Worm (Caenorhabditis elegans): ENCODE data around the gene asp-6.

asp-6 gene

ce11 chrV:8305940-8306339 is 37.2 kb upstream of the asp-6 start:
- TF ChIP-seq che-1 (tag; optimal IDR thresholded peaks at IDR 0.05) (no peak), hlh-8 (tag; optimal IDR thresholded peaks at IDR 0.05) (no peak), fkh-10 (GFP tag; optimal IDR thresholded peaks at IDR 0.05) (no peak), ceh-31 (tag; optimal IDR thresholded peaks at IDR 0.05) (no peak), rnt-1 (tag; optimal IDR thresholded peaks at IDR 0.05) (no peak), hlh-6 (tag; optimal IDR thresholded peaks at IDR 0.05) (no peak), F13H6.1 (tag; optimal IDR thresholded peaks at IDR 0.05) (no peak), sox-2 (GFP tag; IDR thresholded peaks at IDR 0.05) (no peak), pros-1 (tag; optimal IDR thresholded peaks at IDR 0.05) (no peak)

- TF ChIP-seq hlh-6 (tag; optimal IDR thresholded peaks at IDR 0.05) (no peak), fax-1 (tag; optimal IDR thresholded peaks at IDR 0.05) (no peak)
Measured at ce11 chrV:8304461-8305195, 35.9 kb upstream of the asp-6 start, which contains the start of gene W02D7.11. Gene W02D7.11, minus strand, starts transcription at chrV:8304511.

ce11 chrV:8302522-8302921 is 33.8 kb upstream of the asp-6 start, which contains the start of gene sel-9:
Gene sel-9, minus strand, starts transcription at chrV:8302580.
- TF ChIP-seq unc-3 (GFP tag; conservative IDR thresholded peaks at IDR 0.05) (no peak), unc-3 (tag; optimal IDR thresholded peaks at IDR 0.05) (no peak), pha-2 (tag; optimal IDR thresholded peaks at IDR 0.05) (no peak), C38D4.7 (GFP tag; optimal IDR thresholded peaks at IDR 0.05) (no peak), ceh-45 (GFP tag; IDR thresholded peaks at IDR 0.05) (no peak), elt-2 (tag; optimal IDR thresholded peaks at IDR 0.05) (peak; percentile 6)

ce11 chrV:8300935-8301535 is 32.3 kb upstream of the asp-6 start, which contains the start of gene W02D7.6:
Gene W02D7.6, minus strand, starts transcription at chrV:8301507.
- TF ChIP-seq hlh-8 (tag; optimal IDR thresholded peaks at IDR 0.05) (no peak), zip-5 (tag; optimal IDR thresholded peaks at IDR 0.05) (no peak), ceh-48 (tag; optimal IDR thresholded peaks at IDR 0.05) (peak; percentile 52), ama-1 (optimal IDR thresholded peaks at IDR 0.05) (peak; percentile 19), ets-4 (tag; optimal IDR thresholded peaks at IDR 0.05) (no peak), madf-2 (tag; optimal IDR thresholded peaks at IDR 0.05) (no peak)

- TF ChIP-seq eyg-1 (tag; optimal IDR thresholded peaks at IDR 0.05) (no peak), rnt-1 (tag; optimal IDR thresholded peaks at IDR 0.05) (no peak), K02D7.2 (tag; optimal IDR thresholded peaks at IDR 0.05) (no peak), hlh-13 (GFP tag; optimal IDR thresholded peaks at IDR 0.05) (no peak), ref-2 (tag; optimal IDR thresholded peaks at IDR 0.05) (no peak), pha-4 (tag; optimal IDR thresholded peaks at IDR 0.05) (no peak), hlh-30 (tag; optimal IDR thresholded peaks at IDR 0.05; ENCODE audit: insufficient read depth) (no peak), ceh-48 (tag; optimal IDR thresholded peaks at IDR 0.05) (no peak), ceh-9 (tag; optimal IDR thresholded peaks at IDR 0.05) (no peak), ceh-31 (tag; optimal IDR thresholded peaks at IDR 0.05) (no peak), ama-1 (optimal IDR thresholded peaks at IDR 0.05) (no peak), fkh-10 (GFP tag; optimal IDR thresholded peaks at IDR 0.05) (no peak), unc-86 (tag; optimal IDR thresholded peaks at IDR 0.05) (no peak)
Measured at ce11 chrV:8299191-8299854, 30.6 kb upstream of the asp-6 start, which contains the start of gene W02D7.5. Gene W02D7.5, minus strand, starts transcription at chrV:8299241.

ce11 chrV:8297504-8297903 is 28.8 kb upstream of the asp-6 start, which contains the start of gene W02D7.4:
Gene W02D7.4, minus strand, starts transcription at chrV:8297604.
- TF ChIP-seq unc-3 (GFP tag; conservative IDR thresholded peaks at IDR 0.05) = no peak
- no peak for TF ChIP-seq unc-3 (tag; optimal IDR thresholded peaks at IDR 0.05)
- TF ChIP-seq pag-3 (tag; optimal IDR thresholded peaks at IDR 0.05; ENCODE audit: borderline replicate concordance) = no peak
- TF ChIP-seq dmd-4 (tag; optimal IDR thresholded peaks at IDR 0.05; ENCODE audit: borderline replicate concordance) = no peak
- no peak for TF ChIP-seq ceh-19 (GFP tag; optimal IDR thresholded peaks at IDR 0.05)
- no peak for TF ChIP-seq pha-2 (tag; optimal IDR thresholded peaks at IDR 0.05)
- no peak for TF ChIP-seq elt-2 (tag; optimal IDR thresholded peaks at IDR 0.05)
- no peak for TF ChIP-seq ahr-1 (tag; optimal IDR thresholded peaks at IDR 0.05)
- TF ChIP-seq elt-4 (tag; optimal IDR thresholded peaks at IDR 0.05) = no peak
- TF ChIP-seq rnt-1 (tag; optimal IDR thresholded peaks at IDR 0.05) = no peak
- no peak for TF ChIP-seq unc-42 (tag; optimal IDR thresholded peaks at IDR 0.05)
- TF ChIP-seq pqm-1 (tag; optimal IDR thresholded peaks at IDR 0.05) = no peak
- TF ChIP-seq hlh-30 (tag; optimal IDR thresholded peaks at IDR 0.05; ENCODE audit: insufficient read depth) = no peak
- no peak for TF ChIP-seq ceh-45 (GFP tag; IDR thresholded peaks at IDR 0.05)
- no peak for TF ChIP-seq T23F11.4 (GFP tag; optimal IDR thresholded peaks at IDR 0.05)
- TF ChIP-seq nhr-11 (tag; optimal IDR thresholded peaks at IDR 0.05) = no peak
- no peak for TF ChIP-seq ama-1 (optimal IDR thresholded peaks at IDR 0.05)
- TF ChIP-seq ceh-2 (tag; optimal IDR thresholded peaks at IDR 0.05) = no peak
- no peak for TF ChIP-seq ceh-48 (tag; optimal IDR thresholded peaks at IDR 0.05)
